Worm (Caenorhabditis elegans) whole organism, midembryonic: ENCODE measurements around the gene C25F9.9.
A peak's percentile ranks its signal among the peaks of the same experiment; 100 is the strongest.

ENCODE experiments used
- T22C8.4 ChIP-seq: fragments of 200-800 bp; sonication (Bioruptor generic); IDR thresholded peaks from 2 replicates; pipeline ENCODE4 v1.3.6; 2022; ENCODE audit warnings: missing genetic modification characterization, missing compliant biosample characterization
- cog-1 ChIP-seq: sonication (generic microtip); optimal IDR thresholded peaks from 2 replicates; lab custom pipeline; 2016; ENCODE audit warnings: missing genetic modification characterization, missing compliant biosample characterization
- flt-1 ChIP-seq: fragments of 200-800 bp; sonication (Bioruptor generic); IDR thresholded peaks from 2 replicates; pipeline ENCODE4 v1.3.6; 2022; ENCODE audit warnings: missing genetic modification characterization, missing compliant biosample characterization
- klf-2 ChIP-seq: fragments of 200-800 bp; sonication (Bioruptor generic); conservative IDR thresholded peaks from 2 replicates; pipeline ENCODE4 v1.3.6; 2022; ENCODE audit warnings: missing genetic modification reagents, missing genetic modification characterization, missing compliant biosample characterization
- med-1 ChIP-seq: sonication (generic microtip); optimal IDR thresholded peaks from 2 replicates; lab custom pipeline; 2017; ENCODE audit warnings: missing genetic modification characterization, mild to moderate bottlenecking, missing compliant biosample characterization, antibody characterized with exemption, missing genetic modification reagents; ENCODE audit not compliant: insufficient read depth
- ref-1 ChIP-seq: fragments of 200-800 bp; sonication (Bioruptor generic); conservative IDR thresholded peaks from 2 replicates; pipeline ENCODE4 v1.3.6; 2022; ENCODE audit warnings: missing genetic modification reagents, missing genetic modification characterization, missing compliant biosample characterization
- tab-1 ChIP-seq: fragments of 200-800 bp; sonication (Bioruptor generic); IDR thresholded peaks from 2 replicates; pipeline ENCODE4 v1.3.6; 2022; ENCODE audit warnings: missing genetic modification characterization, missing compliant biosample characterization
- ztf-23 ChIP-seq: fragments of 200-800 bp; sonication (Bioruptor generic); IDR thresholded peaks from 2 replicates; pipeline ENCODE4 v1.3.6; 2022; ENCODE audit warnings: missing genetic modification reagents, missing genetic modification characterization, missing compliant biosample characterization
- ztf-29 ChIP-seq: fragments of 200-800 bp; sonication (Bioruptor generic); IDR thresholded peaks from 2 replicates; pipeline ENCODE4 v1.3.6; 2022; ENCODE audit warnings: missing genetic modification reagents, missing genetic modification characterization, missing compliant biosample characterization

Gene C25F9.9

ce11 chrV:19421131-19421530 lies 4.7 kb downstream of the C25F9.9 start, which contains the start of gene C25F9.2:
Gene C25F9.2 (plus strand): TSS chrV:19421471.
- TF ChIP-seq klf-2 (no peak), tab-1 (no peak), med-1 (GFP tag; lab: Kevin White, UChicago) (no peak), ztf-23 (GFP tag; lab: Robert Waterston, UW) (no peak), cog-1 (tag; lab: Kevin White, UChicago) (no peak), flt-1 (GFP tag; lab: Robert Waterston, UW) (no peak), T22C8.4 (GFP tag; lab: Robert Waterston, UW) (no peak), ztf-29 (GFP tag; lab: Robert Waterston, UW) (no peak), ref-1 (GFP tag; lab: Robert Waterston, UW) (no peak)

- TF ChIP-seq ref-1 (GFP tag; lab: Robert Waterston, UW), result no peak
- TF ChIP-seq med-1 (GFP tag; lab: Kevin White, UChicago), result no peak
- TF ChIP-seq ztf-29 (GFP tag; lab: Robert Waterston, UW), result no peak
- no peak for TF ChIP-seq tab-1
- no peak for TF ChIP-seq T22C8.4 (GFP tag; lab: Robert Waterston, UW)
- TF ChIP-seq cog-1 (tag; lab: Kevin White, UChicago), result no peak
- TF ChIP-seq ztf-23 (GFP tag; lab: Robert Waterston, UW), result no peak
- TF ChIP-seq klf-2, result no peak
- TF ChIP-seq flt-1 (GFP tag; lab: Robert Waterston, UW), result no peak
Observed at ce11 chrV:19428097-19428496, 11.7 kb downstream of the C25F9.9 start.

ce11 chrV:19428936-19429335 lies 12.5 kb downstream of the C25F9.9 start:
- TF ChIP-seq ztf-29 (GFP tag; lab: Robert Waterston, UW), result no peak
- TF ChIP-seq ref-1 (GFP tag; lab: Robert Waterston, UW), result no peak

DNA sequence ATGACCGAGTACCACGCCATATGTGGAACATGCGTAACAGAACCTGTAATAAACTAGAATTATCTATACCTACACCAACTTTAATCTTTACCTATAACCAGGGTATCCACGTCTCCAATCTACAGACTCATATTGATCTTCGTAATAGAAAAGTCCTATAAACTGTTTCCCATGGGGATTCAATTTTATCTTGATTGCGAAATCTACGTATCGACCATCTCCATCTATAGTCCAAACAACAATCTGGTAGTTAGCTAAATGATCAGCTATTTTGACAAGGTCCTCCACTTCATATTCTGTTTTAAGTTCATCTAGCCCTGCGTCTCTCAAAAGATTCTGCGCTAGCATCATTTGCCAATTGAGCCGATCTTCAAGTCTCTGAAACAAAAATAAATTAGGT lies 13.2 kb downstream of the C25F9.9 start:
- no peak for TF ChIP-seq ztf-29 (GFP tag; lab: Robert Waterston, UW)
- no peak for TF ChIP-seq tab-1
- TF ChIP-seq flt-1 (GFP tag; lab: Robert Waterston, UW), result no peak
- TF ChIP-seq klf-2, result no peak
- no peak for TF ChIP-seq med-1 (GFP tag; lab: Kevin White, UChicago)
- TF ChIP-seq ref-1 (GFP tag; lab: Robert Waterston, UW), result no peak
- no peak for TF ChIP-seq T22C8.4 (GFP tag; lab: Robert Waterston, UW)
- TF ChIP-seq ztf-23 (GFP tag; lab: Robert Waterston, UW), result no peak

- TF ChIP-seq cog-1 (tag; lab: Kevin White, UChicago), result no peak
- TF ChIP-seq tab-1, result peak; percentile 70; the same call in 1 of the 2 replicates
- no peak for TF ChIP-seq klf-2
- peak; percentile 53; the same call in 1 of the 2 replicates for TF ChIP-seq ztf-29 (GFP tag; lab: Robert Waterston, UW)
Observed at ce11 chrV:19430351-19430913, 14.0 kb downstream of the C25F9.9 start.

DNA sequence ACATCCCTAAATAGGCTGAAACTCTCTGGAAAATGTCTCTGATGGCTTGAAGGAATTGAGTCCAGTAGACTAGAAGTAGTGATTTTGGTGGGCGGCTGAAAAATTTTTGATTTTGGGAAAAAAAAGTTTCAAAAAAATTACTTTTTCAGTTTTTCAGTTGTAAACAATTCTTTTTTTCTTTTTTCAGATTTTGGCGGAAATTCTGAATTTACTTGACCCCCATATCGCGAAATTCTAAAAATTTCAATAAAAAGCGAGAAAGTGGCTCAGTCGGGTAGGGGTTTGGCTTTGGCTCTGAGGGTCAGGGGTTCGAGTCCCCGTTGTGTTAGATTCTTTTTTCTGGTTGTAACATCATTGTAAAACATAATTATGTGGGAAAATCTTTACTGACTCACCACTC lies 14.6 kb downstream of the C25F9.9 start, which contains the start of gene srw-85:
srw-85 (minus strand) TSS at position 101 of the 400 bp plus-strand sequence.
- TF ChIP-seq ztf-23 (GFP tag; lab: Robert Waterston, UW) (no peak), klf-2 (no peak), ztf-29 (GFP tag; lab: Robert Waterston, UW) (no peak)

ce11 chrV:19432030-19432429 lies 15.6 kb downstream of the C25F9.9 start:
- TF ChIP-seq cog-1 (tag; lab: Kevin White, UChicago), result no peak

DNA sequence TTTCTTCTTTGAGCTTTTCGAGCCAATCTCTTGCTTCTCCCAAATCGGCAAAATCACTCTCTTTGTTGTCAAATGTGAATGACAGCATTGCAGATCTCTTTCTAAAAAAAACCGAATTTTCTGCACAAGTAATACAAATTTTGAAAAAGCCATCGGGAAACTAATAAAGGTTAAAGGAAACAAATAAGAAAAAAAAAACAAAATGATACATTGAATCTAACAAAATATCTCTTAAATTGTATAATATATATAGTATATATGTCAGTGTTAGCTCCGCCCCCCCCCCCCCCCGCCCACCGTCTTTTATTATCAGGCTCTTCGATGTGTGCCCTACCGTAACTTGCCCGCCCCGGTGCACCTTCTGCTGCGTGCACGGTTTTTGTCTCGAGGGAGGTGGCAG lies 16.6 kb downstream of the C25F9.9 start, which contains the start of gene C25F9.11:
C25F9.11 (minus strand) TSS at position 101 of the 400 bp plus-strand sequence.
- TF ChIP-seq ztf-23 (GFP tag; lab: Robert Waterston, UW) (no peak), cog-1 (tag; lab: Kevin White, UChicago) (no peak), tab-1 (no peak), ztf-29 (GFP tag; lab: Robert Waterston, UW) (no peak), T22C8.4 (GFP tag; lab: Robert Waterston, UW) (no peak), flt-1 (GFP tag; lab: Robert Waterston, UW) (no peak), ref-1 (GFP tag; lab: Robert Waterston, UW) (no peak), med-1 (GFP tag; lab: Kevin White, UChicago) (no peak), klf-2 (no peak)

ce11 chrV:19433806-19434437 lies 17.5 kb downstream of the C25F9.9 start, which contains the start of gene C25F9.16:
Gene C25F9.16 (plus strand): TSS chrV:19434387.
- TF ChIP-seq ztf-29 (GFP tag; lab: Robert Waterston, UW) (no peak), med-1 (GFP tag; lab: Kevin White, UChicago) (no peak), klf-2 (no peak), ztf-23 (GFP tag; lab: Robert Waterston, UW) (no peak)

DNA sequence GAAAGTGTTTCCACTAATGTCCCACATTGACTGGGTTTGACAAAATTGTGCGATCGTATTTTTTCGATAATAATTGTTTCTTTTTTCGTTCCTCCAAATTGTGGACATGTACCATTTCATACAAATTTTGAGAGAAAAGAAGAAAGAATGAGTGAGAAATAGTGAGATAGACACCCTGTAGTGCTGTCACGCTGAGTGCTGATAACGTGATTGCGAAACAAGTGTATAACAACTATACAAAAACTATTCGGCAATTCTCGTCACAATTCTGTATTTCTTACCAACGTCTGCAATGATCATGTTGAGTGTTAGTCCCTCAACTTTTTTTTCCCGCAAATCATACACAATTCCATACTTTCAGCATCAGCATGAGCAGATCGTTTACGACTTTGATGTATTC lies 19.9 kb downstream of the C25F9.9 start, which contains the start of gene C25F9.14:
C25F9.14 (plus strand) TSS at position 178 of the 400 bp plus-strand sequence.
- TF ChIP-seq ztf-23 (GFP tag; lab: Robert Waterston, UW), result no peak
- no peak for TF ChIP-seq cog-1 (tag; lab: Kevin White, UChicago)
- no peak for TF ChIP-seq ref-1 (GFP tag; lab: Robert Waterston, UW)
- TF ChIP-seq klf-2, result no peak
- no peak for TF ChIP-seq flt-1 (GFP tag; lab: Robert Waterston, UW)
- no peak for TF ChIP-seq tab-1
- no peak for TF ChIP-seq med-1 (GFP tag; lab: Kevin White, UChicago)
- no peak for TF ChIP-seq T22C8.4 (GFP tag; lab: Robert Waterston, UW)
- no peak for TF ChIP-seq ztf-29 (GFP tag; lab: Robert Waterston, UW)
